Worm (Caenorhabditis elegans) whole organism, young adult: ENCODE results near the gene T10G3.2.

Experiments
- B0019.2 ChIP-seq: fragments of 200-800 bp; sonication (Bioruptor generic); conservative IDR thresholded peaks from 2 replicates; pipeline ENCODE4 v1.3.6; 2022; ENCODE audit warnings: missing genetic modification reagents, missing genetic modification characterization, missing compliant biosample characterization
- B0261.1 ChIP-seq: sonication (generic microtip); optimal IDR thresholded peaks from 2 replicates; lab custom pipeline; 2016; ENCODE audit warnings: mild to moderate bottlenecking, missing genetic modification characterization, moderate library complexity, missing compliant biosample characterization
- C17E4.6 ChIP-seq: fragments of 200-800 bp; sonication (Bioruptor generic); IDR thresholded peaks from 2 replicates; pipeline ENCODE4 v1.3.6; 2022; ENCODE audit warnings: missing genetic modification reagents, missing genetic modification characterization, missing compliant biosample characterization
- K11D2.4 ChIP-seq: fragments of 200-800 bp; sonication (Bioruptor generic); IDR thresholded peaks from 2 replicates; pipeline ENCODE4 v1.3.6; 2022; ENCODE audit warnings: missing genetic modification reagents, missing genetic modification characterization, missing compliant biosample characterization
- K12H6.12 ChIP-seq: fragments of 200-800 bp; sonication (Bioruptor generic); optimal IDR thresholded peaks from 2 replicates; lab custom pipeline; 2018; ENCODE audit warnings: mild to moderate bottlenecking, missing genetic modification characterization, missing compliant biosample characterization
- attf-5 ChIP-seq: fragments of 200-800 bp; sonication (Bioruptor generic); optimal IDR thresholded peaks from 2 replicates; lab custom pipeline; 2018; ENCODE audit warnings: mild to moderate bottlenecking, missing genetic modification characterization, missing compliant biosample characterization
- attf-6 ChIP-seq: fragments of 200-800 bp; sonication (Bioruptor generic); IDR thresholded peaks from 2 replicates; pipeline ENCODE4 v1.3.6; 2022; ENCODE audit warnings: missing genetic modification reagents, missing genetic modification characterization, missing compliant biosample characterization
- him-1 ChIP-seq: sonication (generic microtip); optimal IDR thresholded peaks from 2 replicates; lab custom pipeline; 2016; ENCODE audit warnings: missing genotype, missing genetic modification reagents, missing genetic modification characterization, missing compliant biosample characterization
- lsl-1 ChIP-seq: fragments of 200-800 bp; sonication (Bioruptor generic); optimal IDR thresholded peaks from 2 replicates; lab custom pipeline; 2018; ENCODE audit warnings: mild to moderate bottlenecking, missing genetic modification characterization, moderate library complexity, missing compliant biosample characterization
- nhr-90 ChIP-seq: sonication (generic microtip); optimal IDR thresholded peaks from 2 replicates; lab custom pipeline; 2016; ENCODE audit warnings: missing genotype, mild to moderate bottlenecking, missing genetic modification characterization, missing compliant biosample characterization
- snpc-4 ChIP-seq, 5 experiments: fragments of 150-350 bp in 1 of 5; sonication (generic microtip) in 4 of 5; optimal IDR thresholded peaks; 2 replicates each; lab custom pipeline; 2014 to 2018; ENCODE audit warnings: missing genetic modification characterization in 5 of 5, missing biosample characterization in 3 of 5, antibody characterized with exemption in 2 of 5, mild to moderate bottlenecking in 2 of 5, missing compliant biosample characterization in 2 of 5, missing genotype in 2 of 5, moderate library complexity in 2 of 5, missing genetic modification reagents in 1 of 5
- unc-62 ChIP-seq: fragments of 150-350 bp; optimal IDR thresholded peaks from 2 replicates; lab custom pipeline; 2014; ENCODE audit warnings: missing biosample characterization, missing genetic modification reagents, missing genetic modification characterization
- zfh-2 ChIP-seq: fragments of 200-800 bp; sonication (Bioruptor generic); conservative IDR thresholded peaks from 2 replicates; pipeline ENCODE4 v1.3.6; 2022; ENCODE audit warnings: missing genetic modification reagents, missing genetic modification characterization, missing compliant biosample characterization
- ztf-6 ChIP-seq: fragments of 200-800 bp; sonication (Bioruptor generic); IDR thresholded peaks from 2 replicates; pipeline ENCODE4 v1.3.6; 2022; ENCODE audit warnings: missing genetic modification reagents, missing genetic modification characterization, missing compliant biosample characterization

- TF ChIP-seq C17E4.6 (GFP tag; lab: Robert Waterston, UW) (no peak), B0019.2 (GFP tag; lab: Robert Waterston, UW) (no peak), lsl-1 (GFP tag; lab: Kevin White, UChicago) (no peak), K12H6.12 (tag; lab: Kevin White, UChicago) (no peak), nhr-90 (tag; lab: Kevin White, UChicago) (no peak), snpc-4 (GFP tag; optimal IDR thresholded peaks at IDR 0.05; lab: Kevin White, UChicago) (no peak), snpc-4 (tag; optimal IDR thresholded peaks at IDR 0.05; lab: Kevin White, UChicago) (no peak), him-1 (tag; lab: Kevin White, UChicago) (no peak), K11D2.4 (no peak), zfh-2 (GFP tag; lab: Robert Waterston, UW) (no peak), B0261.1 (tag; lab: Kevin White, UChicago) (no peak), attf-6 (GFP tag; lab: Robert Waterston, UW) (no peak), unc-62 (no peak), attf-5 (GFP tag; lab: Kevin White, UChicago) (no peak), ztf-6 (no peak)
Observed at ce11 chrV:13428660-13429059, 51.0 kb downstream of the T10G3.2 start, which contains the start of gene srd-19.
